In genomic region chrIII:7207903-7208497, ce11 we compare ENCODE assay signal across 3 worm cellular contexts.
TF ChIP-seq lines count a peak whose summit lies in the region.

Gene rpl-6, plus strand, starts transcription at chrIII:7208447.

TF ChIP-seq in whole organism, L1 larva, 84 proteins besides CTCF, POLR2A, EP300 and RAD21 (continued from another document and continues in another):
- TF ChIP-seq sup-37 (GFP tag; optimal IDR thresholded peaks at IDR 0.05; lab: Kevin White, UChicago) (no peak), pag-3 (tag; optimal IDR thresholded peaks at IDR 0.05; lab: Kevin White, UChicago; ENCODE audit: borderline replicate concordance, insufficient read depth) (no peak), efl-1 (optimal IDR thresholded peaks at IDR 0.05; lab: Kevin White, UChicago) (peak; percentile 91 to 94), efl-1 (GFP tag; optimal IDR thresholded peaks at IDR 0.05 in 1 of 2; lab: Kevin White, UChicago) (peak; percentile 81 to 98), nhr-77 (tag; optimal IDR thresholded peaks at IDR 0.05; lab: Kevin White, UChicago) (peak; percentile 83), ceh-90 (tag; optimal IDR thresholded peaks at IDR 0.05; lab: Kevin White, UChicago) (peak; percentile 33), hpl-2 (GFP tag; optimal IDR thresholded peaks at IDR 0.05; lab: Kevin White, UChicago) (peak; percentile 70), F16B12.6 (tag; optimal IDR thresholded peaks at IDR 0.05; lab: Kevin White, UChicago) (peak; percentile 46), lin-35 (GFP tag; optimal IDR thresholded peaks at IDR 0.05; lab: Kevin White, UChicago) (peak; percentile 85 to 92), nhr-84 (tag; optimal IDR thresholded peaks at IDR 0.05; lab: Kevin White, UChicago) (no peak), elt-3 (tag; optimal IDR thresholded peaks at IDR 0.05; lab: Kevin White, UChicago) (peak in 5 of 6 experiments; percentile 14 to 98 (median 73)), lin-13 (GFP tag; optimal IDR thresholded peaks at IDR 0.05; lab: Kevin White, UChicago) (peak; percentile 83), zag-1 (tag; optimal IDR thresholded peaks at IDR 0.05; lab: Kevin White, UChicago) (no peak), pqm-1 (tag; optimal IDR thresholded peaks at IDR 0.05; lab: Kevin White, UChicago) (no peak), ets-5 (GFP tag; IDR thresholded peaks at IDR 0.05; lab: Robert Waterston, UW) (no peak), nhr-20 (tag; optimal IDR thresholded peaks at IDR 0.05; lab: Kevin White, UChicago) (peak; percentile 85), dpl-1 (GFP tag; optimal IDR thresholded peaks at IDR 0.05; lab: Kevin White, UChicago) (peak; percentile 81 to 86 (median 85)), mab-9 (GFP tag; IDR thresholded peaks at IDR 0.05; lab: Robert Waterston, UW) (no peak), lsy-2 (tag; optimal IDR thresholded peaks at IDR 0.05; lab: Kevin White, UChicago) (peak; percentile 99), fkh-10 (GFP tag; optimal IDR thresholded peaks at IDR 0.05; lab: Kevin White, UChicago) (peak; percentile 77), ztf-4 (tag; optimal IDR thresholded peaks at IDR 0.05; lab: Kevin White, UChicago) (peak; percentile 82), egl-27 (tag; optimal IDR thresholded peaks at IDR 0.05; lab: Kevin White, UChicago) (peak; percentile 63 to 87), fos-1 (tag; optimal IDR thresholded peaks at IDR 0.05; lab: Kevin White, UChicago) (peak; percentile 80), tlp-1 (tag; optimal IDR thresholded peaks at IDR 0.05; lab: Kevin White, UChicago) (no peak), zip-4 (GFP tag; optimal IDR thresholded peaks at IDR 0.05; lab: Kevin White, UChicago) (peak; percentile 45), grh-1 (GFP tag; IDR thresholded peaks at IDR 0.05; lab: Robert Waterston, UW) (peak; percentile 80), unc-130 (tag; optimal IDR thresholded peaks at IDR 0.05; lab: Kevin White, UChicago) (peak; percentile 95), nhr-12 (tag; optimal IDR thresholded peaks at IDR 0.05; lab: Kevin White, UChicago) (no peak), egl-13 (tag; optimal IDR thresholded peaks at IDR 0.05; lab: Kevin White, UChicago) (peak; percentile 69), sptf-1 (tag; optimal IDR thresholded peaks at IDR 0.05; lab: Kevin White, UChicago) (no peak), pax-3 (tag; optimal IDR thresholded peaks at IDR 0.05; lab: Kevin White, UChicago) (peak; percentile 62), lin-14 (GFP tag; optimal IDR thresholded peaks at IDR 0.05; lab: Kevin White, UChicago) (peak; percentile 90), nhr-71 (tag; optimal IDR thresholded peaks at IDR 0.05; lab: Kevin White, UChicago) (peak; percentile 93), ceh-88 (GFP tag; IDR thresholded peaks at IDR 0.05; lab: Robert Waterston, UW) (peak; percentile 68), nhr-85 (tag; lab: Kevin White, UChicago) (peak; percentile 95), jun-1 (tag; optimal IDR thresholded peaks at IDR 0.05; lab: Kevin White, UChicago) (peak; percentile 81), lir-3 (tag; optimal IDR thresholded peaks at IDR 0.05; lab: Kevin White, UChicago; ENCODE audit: poor library complexity) (peak; percentile 76), snpc-4 (tag; optimal IDR thresholded peaks at IDR 0.05; lab: Kevin White, UChicago) (peak; percentile 57), aly-2 (tag; optimal IDR thresholded peaks at IDR 0.05; lab: Kevin White, UChicago) (peak; percentile 22), alr-1 (tag; optimal IDR thresholded peaks at IDR 0.05; lab: Kevin White, UChicago; ENCODE audit: borderline replicate concordance) (no peak), nhr-28 (tag; optimal IDR thresholded peaks at IDR 0.05; lab: Kevin White, UChicago) (no peak), Y116A8C.19 (tag; optimal IDR thresholded peaks at IDR 0.05; lab: Kevin White, UChicago; ENCODE audit: borderline replicate concordance) (no peak), C04F5.9 (tag; optimal IDR thresholded peaks at IDR 0.05; lab: Kevin White, UChicago) (peak; percentile 77), nhr-76 (tag; optimal IDR thresholded peaks at IDR 0.05; lab: Kevin White, UChicago) (no peak)

TF ChIP-seq in whole organism, L3 larva, 47 proteins besides CTCF, POLR2A, EP300 and RAD21 (continued from another document):
- TF ChIP-seq elt-3 (tag; optimal IDR thresholded peaks at IDR 0.05; lab: Kevin White, UChicago) (peak in 1 of 3 experiments; percentile 72), ztf-11 (tag; optimal IDR thresholded peaks at IDR 0.05; lab: Kevin White, UChicago) (no peak), elt-1 (tag; optimal IDR thresholded peaks at IDR 0.05; lab: Kevin White, UChicago) (peak; percentile 18), nhr-28 (tag; optimal IDR thresholded peaks at IDR 0.05; lab: Kevin White, UChicago) (no peak), fkh-10 (GFP tag; optimal IDR thresholded peaks at IDR 0.05; lab: Kevin White, UChicago) (peak; percentile 14), nhr-77 (tag; optimal IDR thresholded peaks at IDR 0.05; lab: Kevin White, UChicago) (no peak), elt-2 (tag; optimal IDR thresholded peaks at IDR 0.05; lab: Kevin White, UChicago) (peak; percentile 66), ceh-82 (tag; optimal IDR thresholded peaks at IDR 0.05; lab: Kevin White, UChicago) (no peak), eor-1 (tag; optimal IDR thresholded peaks at IDR 0.05; lab: Kevin White, UChicago) (no peak), nhr-11 (tag; optimal IDR thresholded peaks at IDR 0.05; lab: Kevin White, UChicago) (no peak), snpc-4 (tag; optimal IDR thresholded peaks at IDR 0.05; lab: Kevin White, UChicago) (peak; percentile 48), tbx-2 (tag; optimal IDR thresholded peaks at IDR 0.05; lab: Kevin White, UChicago) (peak; percentile 37), mml-1 (tag; optimal IDR thresholded peaks at IDR 0.05; lab: Kevin White, UChicago) (no peak), lsy-12 (tag; optimal IDR thresholded peaks at IDR 0.05; lab: Kevin White, UChicago) (peak; percentile 90), hmg-11 (tag; optimal IDR thresholded peaks at IDR 0.05; lab: Kevin White, UChicago) (peak; percentile 81), ZK546.5 (tag; optimal IDR thresholded peaks at IDR 0.05; lab: Kevin White, UChicago) (peak; percentile 22), nhr-12 (tag; optimal IDR thresholded peaks at IDR 0.05; lab: Kevin White, UChicago) (no peak), sea-2 (GFP tag; optimal IDR thresholded peaks at IDR 0.05; lab: Kevin White, UChicago) (no peak), mdl-1 (tag; optimal IDR thresholded peaks at IDR 0.05; lab: Kevin White, UChicago) (no peak), aly-2 (tag; optimal IDR thresholded peaks at IDR 0.05; lab: Kevin White, UChicago) (no peak), nhr-76 (tag; optimal IDR thresholded peaks at IDR 0.05; lab: Kevin White, UChicago) (peak; percentile 1), unc-62 (GFP tag; optimal IDR thresholded peaks at IDR 0.05; lab: Kevin White, UChicago) (no peak), ama-1 (optimal IDR thresholded peaks at IDR 0.05; lab: Kevin White, UChicago) (peak; percentile 59), pqm-1 (tag; optimal IDR thresholded peaks at IDR 0.05; lab: Kevin White, UChicago) (peak; percentile 67), nhr-67 (tag; optimal IDR thresholded peaks at IDR 0.05; lab: Kevin White, UChicago) (no peak), skn-1 (tag; optimal IDR thresholded peaks at IDR 0.05; lab: Kevin White, UChicago) (peak; percentile 77), daf-12 (tag; optimal IDR thresholded peaks at IDR 0.05; lab: Kevin White, UChicago) (no peak)

TF ChIP-seq in whole organism, young adult, 124 proteins besides CTCF, POLR2A, EP300 and RAD21 (continued from another document):
- peak; percentile 80 for TF ChIP-seq pha-4 (tag; optimal IDR thresholded peaks at IDR 0.05; lab: Kevin White, UChicago)
- peak; percentile 72 for TF ChIP-seq pbrm-1 (GFP tag; IDR thresholded peaks at IDR 0.05; lab: Robert Waterston, UW)
- TF ChIP-seq F49E8.2 (tag; optimal IDR thresholded peaks at IDR 0.05; lab: Kevin White, UChicago; ENCODE audit: insufficient read depth): peak; percentile 47
- TF ChIP-seq rec-8 (tag; optimal IDR thresholded peaks at IDR 0.05; lab: Kevin White, UChicago): no peak
- TF ChIP-seq madf-3 (GFP tag; IDR thresholded peaks at IDR 0.05; lab: Robert Waterston, UW): peak; percentile 84
- TF ChIP-seq dpff-1 (tag; optimal IDR thresholded peaks at IDR 0.05; lab: Kevin White, UChicago): no peak
- no peak for TF ChIP-seq ztf-25 (GFP tag; IDR thresholded peaks at IDR 0.05; lab: Robert Waterston, UW)
- TF ChIP-seq lin-35 (GFP tag; optimal IDR thresholded peaks at IDR 0.05; lab: Kevin White, UChicago): peak in 1 of 3 experiments; percentile 86
- TF ChIP-seq aptf-3 (GFP tag; IDR thresholded peaks at IDR 0.05; lab: Robert Waterston, UW): no peak
- peak; percentile 84 for TF ChIP-seq Y53G8AR.9 (GFP tag; conservative IDR thresholded peaks at IDR 0.05; lab: Robert Waterston, UW)
- peak; percentile 73 for TF ChIP-seq rcor-1 (GFP tag; IDR thresholded peaks at IDR 0.05; lab: Robert Waterston, UW)
- TF ChIP-seq lir-1 (GFP tag; conservative IDR thresholded peaks at IDR 0.05; lab: Robert Waterston, UW): peak; percentile 28; the same call in 1 of the 2 replicates
- TF ChIP-seq efl-1 (GFP tag; optimal IDR thresholded peaks at IDR 0.05; lab: Kevin White, UChicago): peak; percentile 68
- TF ChIP-seq snpc-4 (GFP tag; optimal IDR thresholded peaks at IDR 0.05; lab: Kevin White, UChicago): no peak
- TF ChIP-seq snpc-4 (tag; optimal IDR thresholded peaks at IDR 0.05; lab: Kevin White, UChicago): peak; percentile 49 to 76 (median 62)
- peak; percentile 76 for TF ChIP-seq snpc-1.3 (tag; optimal IDR thresholded peaks at IDR 0.05; lab: Kevin White, UChicago; ENCODE audit: insufficient read depth)
- TF ChIP-seq attf-5 (GFP tag; optimal IDR thresholded peaks at IDR 0.05; lab: Kevin White, UChicago): peak; percentile 64
- no peak; the same call in 1 of the 2 replicates for TF ChIP-seq C06A6.2 (GFP tag; conservative IDR thresholded peaks at IDR 0.05; lab: Robert Waterston, UW)
- TF ChIP-seq mcd-1 (GFP tag; IDR thresholded peaks at IDR 0.05; lab: Robert Waterston, UW): peak; percentile 81
- no peak for TF ChIP-seq Y53F4B.3 (GFP tag; IDR thresholded peaks at IDR 0.05; lab: Robert Waterston, UW)
- TF ChIP-seq ceh-100 (GFP tag; IDR thresholded peaks at IDR 0.05; lab: Robert Waterston, UW): peak; percentile 29; the same call in 1 of the 2 replicates
- no peak for TF ChIP-seq repo-1 (tag; optimal IDR thresholded peaks at IDR 0.05; lab: Kevin White, UChicago)
- peak; percentile 79 for TF ChIP-seq F23B12.7 (tag; optimal IDR thresholded peaks at IDR 0.05; lab: Kevin White, UChicago; ENCODE audit: insufficient read depth)
- TF ChIP-seq ztf-26 (tag; optimal IDR thresholded peaks at IDR 0.05; lab: Kevin White, UChicago): no peak
- TF ChIP-seq let-526 (GFP tag; IDR thresholded peaks at IDR 0.05; lab: Robert Waterston, UW): no peak
TF ChIP-seq in whole organism, young adult: peak in this region for 47.
